Worm (Caenorhabditis elegans): ENCODE measurements around the gene best-14.

The best-14 gene

ce11 chrV:10597234-10597633, 39.5 kb downstream of the best-14 start, which contains the start of gene T21C9.13:
T21C9.13 (plus strand) TSS chrV:10597266.
- TF ChIP-seq ets-7 (tag; optimal IDR thresholded peaks at IDR 0.05) = no peak
- TF ChIP-seq ceh-13 (GFP tag; optimal IDR thresholded peaks at IDR 0.05) = no peak
- no peak for TF ChIP-seq ceh-36 (tag; optimal IDR thresholded peaks at IDR 0.05)
- TF ChIP-seq hnd-1 (tag; optimal IDR thresholded peaks at IDR 0.05) = no peak
- no peak for TF ChIP-seq tra-4 (tag; optimal IDR thresholded peaks at IDR 0.05)
- TF ChIP-seq sea-1 (GFP tag; conservative IDR thresholded peaks at IDR 0.05) = no peak
- no peak for TF ChIP-seq hmg-4 (GFP tag; optimal IDR thresholded peaks at IDR 0.05)
- TF ChIP-seq tbx-37 (GFP tag; conservative IDR thresholded peaks at IDR 0.05) = no peak
- no peak for TF ChIP-seq scrt-1 (GFP tag; IDR thresholded peaks at IDR 0.05)
- TF ChIP-seq tbx-11 (GFP tag; IDR thresholded peaks at IDR 0.05) = no peak
- TF ChIP-seq ama-1 (optimal IDR thresholded peaks at IDR 0.05) = no peak
- no peak for TF ChIP-seq hmbx-1 (tag; optimal IDR thresholded peaks at IDR 0.05)
- TF ChIP-seq pes-1 (GFP tag; IDR thresholded peaks at IDR 0.05) = no peak
- no peak for TF ChIP-seq B0310.2 (tag; optimal IDR thresholded peaks at IDR 0.05)
- no peak for TF ChIP-seq flt-1 (GFP tag; IDR thresholded peaks at IDR 0.05)
- TF ChIP-seq F13C5.2 (tag; optimal IDR thresholded peaks at IDR 0.05) = no peak
- TF ChIP-seq aly-1 (tag; optimal IDR thresholded peaks at IDR 0.05) = no peak

- TF ChIP-seq hmbx-1 (tag; optimal IDR thresholded peaks at IDR 0.05) (no peak), ama-1 (optimal IDR thresholded peaks at IDR 0.05) (no peak), hmg-4 (GFP tag; optimal IDR thresholded peaks at IDR 0.05) (no peak), pes-1 (GFP tag; IDR thresholded peaks at IDR 0.05) (no peak), tbx-11 (GFP tag; IDR thresholded peaks at IDR 0.05) (no peak), B0310.2 (tag; optimal IDR thresholded peaks at IDR 0.05) (no peak), sea-1 (GFP tag; conservative IDR thresholded peaks at IDR 0.05) (no peak), hnd-1 (tag; optimal IDR thresholded peaks at IDR 0.05) (no peak), tra-4 (tag; optimal IDR thresholded peaks at IDR 0.05) (no peak), scrt-1 (GFP tag; IDR thresholded peaks at IDR 0.05) (no peak), F13C5.2 (tag; optimal IDR thresholded peaks at IDR 0.05) (no peak), tbx-37 (GFP tag; conservative IDR thresholded peaks at IDR 0.05) (no peak), ets-7 (tag; optimal IDR thresholded peaks at IDR 0.05) (no peak), ceh-13 (GFP tag; optimal IDR thresholded peaks at IDR 0.05) (no peak), ceh-36 (tag; optimal IDR thresholded peaks at IDR 0.05) (no peak), flt-1 (GFP tag; IDR thresholded peaks at IDR 0.05) (no peak), aly-1 (tag; optimal IDR thresholded peaks at IDR 0.05) (no peak)
Observed at ce11 chrV:10598670-10599154, 40.9 kb downstream of the best-14 start, which contains the start of gene scpl-4. scpl-4 (plus strand) TSS chrV:10599104.

- TF ChIP-seq tra-4 (tag; optimal IDR thresholded peaks at IDR 0.05) (no peak), ama-1 (optimal IDR thresholded peaks at IDR 0.05) (no peak)
Observed at ce11 chrV:10602051-10602937, 44.5 kb downstream of the best-14 start, which contains the start of gene H27A22.1. H27A22.1 (plus strand) TSS chrV:10602555.

Measured in whole organism, early embryonic.